Worm (Caenorhabditis elegans): ENCODE results near the gene rpoa-49.

Gene rpoa-49

ce11 chrII:86794-87193 is 42.0 kb downstream of the rpoa-49 start:
- TF ChIP-seq ref-2 (tag; optimal IDR thresholded peaks at IDR 0.05) (no peak), nhr-232 (tag; optimal IDR thresholded peaks at IDR 0.05) (no peak), rnt-1 (tag; optimal IDR thresholded peaks at IDR 0.05) (no peak), ceh-6 (GFP tag; optimal IDR thresholded peaks at IDR 0.05) (no peak), fkh-10 (GFP tag; optimal IDR thresholded peaks at IDR 0.05) (no peak), ceh-48 (tag; optimal IDR thresholded peaks at IDR 0.05) (no peak)

- TF ChIP-seq ahr-1 (tag; optimal IDR thresholded peaks at IDR 0.05) (no peak), lim-6 (tag; optimal IDR thresholded peaks at IDR 0.05) (no peak), dve-1 (tag; optimal IDR thresholded peaks at IDR 0.05) (no peak), syd-9 (tag; optimal IDR thresholded peaks at IDR 0.05) (no peak), K02D7.2 (tag; optimal IDR thresholded peaks at IDR 0.05) (no peak), rnt-1 (tag; optimal IDR thresholded peaks at IDR 0.05) (no peak), pqm-1 (tag; optimal IDR thresholded peaks at IDR 0.05) (no peak), ceh-34 (tag; optimal IDR thresholded peaks at IDR 0.05) (no peak), Y22D7AL.16 (tag; optimal IDR thresholded peaks at IDR 0.05) (no peak), ceh-48 (tag; optimal IDR thresholded peaks at IDR 0.05) (no peak), unc-86 (tag; optimal IDR thresholded peaks at IDR 0.05) (no peak), pros-1 (tag; optimal IDR thresholded peaks at IDR 0.05) (no peak), T23F11.4 (GFP tag; optimal IDR thresholded peaks at IDR 0.05) (no peak), ceh-24 (tag; optimal IDR thresholded peaks at IDR 0.05) (no peak)
These were observed 43.1 kb downstream of the rpoa-49 start for ce11 chrII:87937-88336.

ce11 chrII:91419-91818 is 46.6 kb downstream of the rpoa-49 start, which contains the start of gene mcat-1:
TSS of gene mcat-1 (minus strand) at chrII:91519.
- no peak for TF ChIP-seq tbx-7 (tag; optimal IDR thresholded peaks at IDR 0.05)
- TF ChIP-seq ceh-45 (GFP tag; IDR thresholded peaks at IDR 0.05) = no peak
- no peak for TF ChIP-seq ceh-24 (tag; optimal IDR thresholded peaks at IDR 0.05)
- TF ChIP-seq lim-6 (tag; optimal IDR thresholded peaks at IDR 0.05) = no peak
- TF ChIP-seq unc-42 (tag; optimal IDR thresholded peaks at IDR 0.05) = no peak
- no peak for TF ChIP-seq eyg-1 (tag; optimal IDR thresholded peaks at IDR 0.05)
- TF ChIP-seq hlh-15 (tag; optimal IDR thresholded peaks at IDR 0.05) = no peak
- no peak for TF ChIP-seq unc-55 (GFP tag; optimal IDR thresholded peaks at IDR 0.05)
- no peak for TF ChIP-seq elt-4 (tag; optimal IDR thresholded peaks at IDR 0.05)

- TF ChIP-seq lim-6 (tag; optimal IDR thresholded peaks at IDR 0.05) (no peak), rnt-1 (tag; optimal IDR thresholded peaks at IDR 0.05) (no peak), gmeb-2 (tag; optimal IDR thresholded peaks at IDR 0.05) (no peak), hlh-13 (GFP tag; optimal IDR thresholded peaks at IDR 0.05) (no peak), ahr-1 (tag; optimal IDR thresholded peaks at IDR 0.05) (no peak), K02D7.2 (tag; optimal IDR thresholded peaks at IDR 0.05) (no peak), syd-9 (tag; optimal IDR thresholded peaks at IDR 0.05) (no peak), ceh-31 (tag; optimal IDR thresholded peaks at IDR 0.05) (no peak), ceh-9 (tag; optimal IDR thresholded peaks at IDR 0.05) (no peak), unc-42 (tag; optimal IDR thresholded peaks at IDR 0.05) (no peak), ets-4 (tag; optimal IDR thresholded peaks at IDR 0.05) (no peak)
These were observed 50.3 kb downstream of the rpoa-49 start, which contains the start of gene C50D2.7 for ce11 chrII:95177-95576. TSS of gene C50D2.7 (minus strand) at chrII:95277.
